ENCODE assay signal across 1 worm cellular context in the genomic region with DNA sequence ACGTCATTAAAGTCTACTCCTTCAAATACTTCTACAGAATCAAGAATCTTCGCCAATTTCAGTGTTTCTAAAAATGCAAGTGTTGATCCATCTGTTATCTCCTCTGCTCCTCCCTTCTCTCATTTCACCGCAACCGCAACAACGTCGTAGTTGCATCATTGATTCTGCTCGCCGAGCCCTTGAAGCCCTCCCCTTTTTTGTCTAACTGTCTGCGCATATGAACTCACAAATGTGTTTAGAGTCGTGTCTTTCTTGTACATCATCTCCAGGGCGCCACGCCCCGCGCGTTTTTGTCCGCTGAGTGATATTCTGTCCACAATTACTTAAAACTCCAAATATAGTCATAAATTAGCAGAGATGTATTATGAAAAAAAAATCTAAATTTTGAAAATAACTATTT.
TF ChIP-seq lines count a peak whose summit lies in the region.

No protein-coding gene starts in this region.

TF ChIP-seq in whole organism, L1 larva, 84 proteins besides CTCF, POLR2A, EP300 and RAD21 (continued from another document):
- TF ChIP-seq rnt-1 (tag; optimal IDR thresholded peaks at IDR 0.05; lab: Kevin White, UChicago), result peak; percentile 28
TF ChIP-seq in whole organism, L1 larva: peak in this region for 9.
